Fruit fly (Drosophila melanogaster): ENCODE measurements around the gene Dbct.

The Dbct gene

DNA sequence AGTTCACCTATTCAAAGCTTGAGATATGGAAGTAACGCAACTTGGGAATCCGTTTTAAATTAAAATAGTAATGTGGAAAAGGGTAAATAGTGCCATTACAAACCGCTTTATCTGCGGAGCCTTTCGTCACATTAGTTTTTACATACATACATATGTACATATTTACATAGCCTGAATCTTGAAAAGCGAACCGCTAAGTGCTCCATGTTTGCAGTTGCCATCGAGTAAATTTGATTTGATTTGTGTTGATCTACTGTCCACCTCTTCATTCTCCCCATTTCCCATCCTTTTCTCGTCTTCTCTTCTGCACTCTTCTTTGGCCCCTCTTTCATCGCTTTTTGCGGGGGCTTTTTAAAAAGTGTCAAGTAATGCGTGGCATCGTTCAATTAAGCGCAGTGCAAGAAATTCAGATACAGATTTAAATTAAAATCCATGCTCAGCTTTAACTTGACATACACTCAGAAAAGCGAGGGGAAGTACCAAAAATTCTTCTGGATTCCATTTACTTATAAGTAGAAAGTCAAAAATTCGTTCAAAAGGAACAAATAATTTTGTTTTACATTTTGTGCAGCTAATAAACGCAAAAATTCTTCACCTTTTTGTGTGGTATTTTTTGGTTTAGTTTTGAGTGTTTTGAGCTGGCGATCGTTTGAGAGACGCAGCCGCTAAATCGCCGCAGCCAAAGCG is 42.8 kb upstream of the Dbct start (continued):
- TF ChIP-seq Oli (tag; optimal IDR thresholded peaks at IDR 0.05), result peak; percentile 56
- TF ChIP-seq ttk (GFP tag; IDR thresholded peaks at IDR 0.05), result peak; percentile 12; the same call in 1 of the 2 replicates
- TF ChIP-seq B-H1 (GFP tag; IDR thresholded peaks at IDR 0.05), result peak; percentile 70; the same call in 1 of the 3 replicates
- TF ChIP-seq cad (GFP tag; optimal IDR thresholded peaks at IDR 0.05), result no peak
- TF ChIP-seq danr (GFP tag; IDR thresholded peaks at IDR 0.05), result peak; percentile 50; the same call in 1 of the 2 replicates
- TF ChIP-seq grau (tag; optimal IDR thresholded peaks at IDR 0.05), result peak; percentile 29
- peak; percentile 66 for TF ChIP-seq CG18262 (tag; optimal IDR thresholded peaks at IDR 0.05)
- peak; percentile 83 for TF ChIP-seq CG15514 (GFP tag; optimal IDR thresholded peaks at IDR 0.05)
- peak; percentile 90 for TF ChIP-seq gce (GFP tag; IDR thresholded peaks at IDR 0.05)
- peak; percentile 83 for TF ChIP-seq CG10654 (GFP tag; optimal IDR thresholded peaks at IDR 0.05)
- peak; percentile 89 for TF ChIP-seq CG18619 (GFP tag; optimal IDR thresholded peaks at IDR 0.05)
- TF ChIP-seq ato (GFP tag; IDR thresholded peaks at IDR 0.05; ENCODE audit: partially characterized antibody), result no peak
- peak; percentile 45 for TF ChIP-seq CG13894 (tag; optimal IDR thresholded peaks at IDR 0.05)
- TF ChIP-seq HLH4C (GFP tag; IDR thresholded peaks at IDR 0.05; ENCODE audit: partially characterized antibody), result no peak
- TF ChIP-seq CG3163 (GFP tag; optimal IDR thresholded peaks at IDR 0.05), result peak; percentile 72
- no peak for TF ChIP-seq CG7963 (GFP tag; IDR thresholded peaks at IDR 0.05; ENCODE audit: partially characterized antibody)
- no peak for TF ChIP-seq Tbp (GFP tag; optimal IDR thresholded peaks at IDR 0.05)
- TF ChIP-seq maf-S (GFP tag; optimal IDR thresholded peaks at IDR 0.05), result peak; percentile 65
- no peak for TF ChIP-seq sc (optimal IDR thresholded peaks at IDR 0.05)
- TF ChIP-seq sc (GFP tag; optimal IDR thresholded peaks at IDR 0.05), result peak; percentile 90
- peak; percentile 61 for TF ChIP-seq CG7928 (GFP tag; optimal IDR thresholded peaks at IDR 0.05)
- peak; percentile 10 for TF ChIP-seq CG13775 (GFP tag; optimal IDR thresholded peaks at IDR 0.05)
- peak; percentile 62 for TF ChIP-seq Nf-YB (GFP tag; optimal IDR thresholded peaks at IDR 0.05)
- peak; percentile 56 for TF ChIP-seq mam (GFP tag; optimal IDR thresholded peaks at IDR 0.05)
- TF ChIP-seq lov (optimal IDR thresholded peaks at IDR 0.05), result no peak
- TF ChIP-seq lov (GFP tag; IDR thresholded peaks at IDR 0.05), result peak; percentile 91

DNA sequence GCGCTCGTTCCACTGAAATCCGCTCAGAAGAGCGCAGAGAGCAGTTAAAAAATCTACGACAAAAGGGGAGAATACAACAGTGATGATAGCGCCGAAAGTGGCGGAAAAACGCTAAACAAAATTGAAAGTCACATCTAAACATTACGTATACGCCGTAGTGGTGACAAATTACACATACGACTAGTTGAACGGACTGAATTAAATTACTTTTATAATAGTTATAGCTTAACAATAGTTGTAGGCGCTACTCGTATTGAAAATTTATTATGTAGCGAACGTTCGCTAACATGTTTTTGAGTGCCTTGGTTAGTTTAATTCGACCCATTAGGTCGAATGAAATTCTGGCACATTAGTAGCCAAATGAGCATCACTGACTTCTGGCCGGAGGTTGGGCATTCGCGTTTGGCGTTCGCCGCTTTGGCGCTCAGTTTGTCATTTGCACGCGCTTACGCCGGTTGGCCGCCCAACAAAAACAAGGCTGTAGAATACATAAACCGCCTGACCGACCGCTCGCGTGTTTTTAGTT is 42.2 kb upstream of the Dbct start, which contains the start of gene CG5541:
Gene CG5541 (plus strand): TSS at position 424 of the 526 bp plus-strand sequence.
- TF ChIP-seq CG11723 (GFP tag; optimal IDR thresholded peaks at IDR 0.05) (no peak), Pdp1 (GFP tag; optimal IDR thresholded peaks at IDR 0.05) (peak in 1 of 2 experiments; percentile 66), Fer2 (tag; optimal IDR thresholded peaks at IDR 0.05) (no peak), pros (GFP tag; optimal IDR thresholded peaks at IDR 0.05) (no peak), sens (GFP tag) (peak; percentile 81), sisA (GFP tag; IDR thresholded peaks at IDR 0.05) (no peak), Doc2 (GFP tag; IDR thresholded peaks at IDR 0.05) (no peak), luna (GFP tag; optimal IDR thresholded peaks at IDR 0.05) (no peak), PHDP (tag; optimal IDR thresholded peaks at IDR 0.05) (no peak), CG3281 (GFP tag; optimal IDR thresholded peaks at IDR 0.05) (peak; percentile 52), Hr51 (GFP tag; optimal IDR thresholded peaks at IDR 0.05) (no peak), CG13775 (GFP tag; optimal IDR thresholded peaks at IDR 0.05) (peak; percentile 22), Xrp1 (GFP tag; IDR thresholded peaks at IDR 0.05) (peak; percentile 6; the same call in 1 of the 2 replicates), ssp (GFP tag; IDR thresholded peaks at IDR 0.05) (no peak), prd (optimal IDR thresholded peaks at IDR 0.05) (peak in 1 of 2 experiments; percentile 36), prd (GFP tag; IDR thresholded peaks at IDR 0.05) (no peak), sima (GFP tag; optimal IDR thresholded peaks at IDR 0.05) (no peak), CG12391 (tag; optimal IDR thresholded peaks at IDR 0.05) (peak; percentile 21), Hand (GFP tag; optimal IDR thresholded peaks at IDR 0.05) (peak; percentile 20), Ptx1 (GFP tag; IDR thresholded peaks at IDR 0.05) (no peak), B-H1 (GFP tag; IDR thresholded peaks at IDR 0.05) (no peak), ash1 (GFP tag; optimal IDR thresholded peaks at IDR 0.05) (no peak), Med (GFP tag) (peak; percentile 61), CG14050 (GFP tag; IDR thresholded peaks at IDR 0.05) (no peak), yki (optimal IDR thresholded peaks at IDR 0.05) (no peak), Bgb (GFP tag; IDR thresholded peaks at IDR 0.05; ENCODE audit: partially characterized antibody) (no peak), z (GFP tag; IDR thresholded peaks at IDR 0.05) (no peak)

Measured in whole organism, embryonic.